Worm (Caenorhabditis elegans): ENCODE results near the gene kel-3.

The kel-3 gene

DNA sequence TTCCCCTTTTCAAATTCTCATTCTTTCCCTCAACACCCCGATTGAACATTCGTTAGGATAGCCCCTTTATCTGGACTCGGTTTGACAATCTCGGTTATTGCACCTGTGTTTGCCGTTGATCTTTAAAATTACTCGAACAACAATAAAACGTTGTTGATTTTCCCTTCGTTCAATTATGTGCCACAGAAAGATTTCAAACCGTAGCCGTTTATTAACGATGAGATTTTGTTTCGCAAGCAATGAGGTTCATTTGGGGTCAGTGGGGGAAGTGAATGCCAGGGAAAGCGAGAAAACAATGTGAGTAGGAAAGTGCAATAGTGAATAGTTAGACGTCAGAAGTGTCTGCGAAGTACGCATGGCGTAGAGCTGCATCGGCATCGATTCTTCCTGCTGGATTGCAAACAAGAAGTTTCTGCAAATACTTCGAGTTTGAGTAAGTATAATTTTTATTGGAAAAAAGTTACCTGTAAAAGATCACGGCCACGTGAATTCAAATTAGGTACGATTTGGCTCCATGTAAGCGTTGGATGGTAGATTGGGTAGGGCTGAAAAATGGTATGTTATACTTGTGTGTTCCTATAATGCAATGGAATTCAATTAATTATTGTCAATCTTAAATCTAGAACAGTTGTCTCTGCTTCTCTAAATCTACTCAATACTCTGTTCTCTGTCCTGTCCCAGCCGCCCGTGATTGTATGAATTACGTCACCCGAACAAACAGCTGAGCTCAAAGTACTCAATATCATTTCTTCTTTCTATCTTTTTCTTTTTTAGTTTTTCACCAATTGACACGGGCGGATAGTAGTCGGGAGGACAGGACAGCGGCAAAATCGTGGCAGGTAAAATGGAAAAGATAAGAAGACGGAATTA, at the start of gene kel-3:
Gene kel-3, plus strand, starts transcription at position 328 of the 870 bp plus-strand sequence.
- TF ChIP-seq pha-4 (GFP tag; IDR thresholded peaks at IDR 0.05) (peak; percentile 77; the same call in 1 of the 2 replicates), pha-4 (tag; optimal IDR thresholded peaks at IDR 0.05) (peak; percentile 18), attf-4 (tag; optimal IDR thresholded peaks at IDR 0.05) (peak; percentile 34), nhr-28 (tag; optimal IDR thresholded peaks at IDR 0.05) (peak; percentile 91), F37D6.2 (tag; optimal IDR thresholded peaks at IDR 0.05) (no peak), ceh-28 (tag; optimal IDR thresholded peaks at IDR 0.05) (no peak), T20F7.1 (GFP tag; optimal IDR thresholded peaks at IDR 0.05) (peak; percentile 65), php-3 (GFP tag; IDR thresholded peaks at IDR 0.05) (peak; percentile 89), F49E8.2 (tag; optimal IDR thresholded peaks at IDR 0.05; ENCODE audit: borderline replicate concordance) (peak; percentile 92), dmd-8 (GFP tag; IDR thresholded peaks at IDR 0.05) (peak; percentile 78; the same call in 1 of the 2 replicates), lin-13 (GFP tag; optimal IDR thresholded peaks at IDR 0.05) (peak; percentile 82), aly-2 (tag; optimal IDR thresholded peaks at IDR 0.05) (peak; percentile 95), dmd-6 (GFP tag; IDR thresholded peaks at IDR 0.05) (peak; percentile 88), Y48G9A.11 (GFP tag; IDR thresholded peaks at IDR 0.05) (peak; percentile 85), Y75B8A.6 (GFP tag; IDR thresholded peaks at IDR 0.05) (peak; percentile 70; the same call in 1 of the 2 replicates), ztf-7 (tag; optimal IDR thresholded peaks at IDR 0.05) (no peak), ceh-62 (tag; optimal IDR thresholded peaks at IDR 0.05) (no peak), mxl-2 (GFP tag; conservative IDR thresholded peaks at IDR 0.05) (no peak), spr-3 (GFP tag; optimal IDR thresholded peaks at IDR 0.05) (peak; percentile 74), lin-29 (GFP tag; IDR thresholded peaks at IDR 0.05) (no peak; the same call in 1 of the 2 replicates), daf-12 (tag; optimal IDR thresholded peaks at IDR 0.05) (no peak), tag-97 (GFP tag; IDR thresholded peaks at IDR 0.05) (no peak), snpc-4 (tag; optimal IDR thresholded peaks at IDR 0.05) (no peak), nhr-111 (GFP tag; optimal IDR thresholded peaks at IDR 0.05) (no peak), unc-39 (tag; optimal IDR thresholded peaks at IDR 0.05) (no peak), lin-1 (GFP tag; IDR thresholded peaks at IDR 0.05) (peak; percentile 81), hlh-30 (tag; optimal IDR thresholded peaks at IDR 0.05; ENCODE audit: insufficient read depth) (peak; percentile 76), nhr-48 (tag; optimal IDR thresholded peaks at IDR 0.05) (peak; percentile 92), unc-130 (GFP tag; optimal IDR thresholded peaks at IDR 0.05) (peak; percentile 89), nhr-6 (tag; optimal IDR thresholded peaks at IDR 0.05) (peak; percentile 85), ceh-32 (tag; optimal IDR thresholded peaks at IDR 0.05; ENCODE audit: poor library complexity) (no peak), set-16 (GFP tag; IDR thresholded peaks at IDR 0.05) (no peak), jun-1 (tag; optimal IDR thresholded peaks at IDR 0.05) (no peak), mes-2 (tag; optimal IDR thresholded peaks at IDR 0.05; ENCODE audit: poor library complexity, severe bottlenecking) (peak; percentile 70), dpl-1 (GFP tag; optimal IDR thresholded peaks at IDR 0.05) (peak; percentile 7), ceh-82 (tag; optimal IDR thresholded peaks at IDR 0.05) (no peak), ces-1 (GFP tag; optimal IDR thresholded peaks at IDR 0.05) (no peak), sdz-12 (GFP tag; optimal IDR thresholded peaks at IDR 0.05) (peak; percentile 97), nhr-11 (tag; optimal IDR thresholded peaks at IDR 0.05) (peak; percentile 74), lin-38 (GFP tag; IDR thresholded peaks at IDR 0.05) (peak; percentile 80), F10B5.3 (tag; optimal IDR thresholded peaks at IDR 0.05) (peak; percentile 76), tra-1 (GFP tag; IDR thresholded peaks at IDR 0.05) (peak; percentile 70), lim-7 (GFP tag; IDR thresholded peaks at IDR 0.05) (no peak; the same call in none of the 2 replicates), nhr-77 (tag; optimal IDR thresholded peaks at IDR 0.05) (peak; percentile 88), vab-7 (GFP tag; IDR thresholded peaks at IDR 0.05) (0 out of 2 replicates have a peak, but pooled peaks have one; percentile 8), F44E2.7 (GFP tag; IDR thresholded peaks at IDR 0.05) (no peak), nhr-102 (tag; optimal IDR thresholded peaks at IDR 0.05) (peak; percentile 90), cey-2 (tag; optimal IDR thresholded peaks at IDR 0.05; ENCODE audit: borderline replicate concordance, insufficient read depth) (peak; percentile 63), nhr-237 (tag; optimal IDR thresholded peaks at IDR 0.05) (peak; percentile 63)

All from whole organism, L4 larva.